Fruit fly (Drosophila melanogaster): ENCODE data around the gene ECSIT.
A peak's percentile ranks its signal among the peaks of the same experiment; 100 is the strongest.

The ECSIT gene

dm6 chr3R:5856215-5856614 is at the start of gene ECSIT, which contains the start of gene disp:
ECSIT (plus strand) TSS chr3R:5856585.
disp (minus strand) TSS chr3R:5856311.
- TF ChIP-seq CG8478 (optimal IDR thresholded peaks at IDR 0.05): no peak
- peak in 1 of 2 experiments; percentile 47 for TF ChIP-seq CTCF (optimal IDR thresholded peaks at IDR 0.05)

dm6 chr3R:5813157-5813659 is 43.2 kb upstream of the ECSIT start, which contains the start of gene CG42675:
CG42675 (plus strand) TSS chr3R:5813609.
- TF ChIP-seq CG8478 (optimal IDR thresholded peaks at IDR 0.05) (no peak), CTCF (optimal IDR thresholded peaks at IDR 0.05) (no peak)

dm6 chr3R:5821243-5821642 is 35.1 kb upstream of the ECSIT start, which contains the start of gene Hpr1:
Hpr1 (minus strand) TSS chr3R:5821440.
- TF ChIP-seq CTCF (optimal IDR thresholded peaks at IDR 0.05) (no peak), CG8478 (optimal IDR thresholded peaks at IDR 0.05) (no peak)

DNA sequence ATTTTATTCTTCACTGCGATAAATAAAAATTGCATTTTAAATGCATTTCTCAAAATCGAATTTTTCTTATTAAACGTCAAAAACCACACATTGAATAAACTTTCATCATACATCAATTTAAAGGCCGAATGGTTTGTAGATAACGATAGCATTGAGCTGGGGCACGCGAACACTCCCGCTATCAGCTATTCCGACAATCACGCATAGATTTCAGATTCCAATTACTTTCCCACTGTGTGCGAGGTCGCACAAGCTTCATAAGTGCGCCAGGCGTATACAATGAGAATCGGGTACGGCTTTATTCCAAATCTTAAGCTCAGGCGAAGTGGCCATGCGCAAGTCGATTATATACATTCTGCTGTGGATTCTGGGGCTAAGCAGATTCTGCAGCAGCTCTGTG is 34.6 kb upstream of the ECSIT start, which contains the start of gene CG46303:
TSS of gene CG46303 (plus strand) at position 223 of the 400 bp plus-strand sequence.
- no peak for TF ChIP-seq CTCF (optimal IDR thresholded peaks at IDR 0.05)
- no peak for TF ChIP-seq CG8478 (optimal IDR thresholded peaks at IDR 0.05)

- TF ChIP-seq CG8478 (optimal IDR thresholded peaks at IDR 0.05): no peak
- no peak for TF ChIP-seq CTCF (optimal IDR thresholded peaks at IDR 0.05)
These were observed 31.9 kb upstream of the ECSIT start, which contains the start of the genes Sec20 and dgrn for dm6 chr3R:5824456-5824855. Sec20 (minus strand) TSS chr3R:5824532. dgrn (plus strand) TSS chr3R:5824615.

DNA sequence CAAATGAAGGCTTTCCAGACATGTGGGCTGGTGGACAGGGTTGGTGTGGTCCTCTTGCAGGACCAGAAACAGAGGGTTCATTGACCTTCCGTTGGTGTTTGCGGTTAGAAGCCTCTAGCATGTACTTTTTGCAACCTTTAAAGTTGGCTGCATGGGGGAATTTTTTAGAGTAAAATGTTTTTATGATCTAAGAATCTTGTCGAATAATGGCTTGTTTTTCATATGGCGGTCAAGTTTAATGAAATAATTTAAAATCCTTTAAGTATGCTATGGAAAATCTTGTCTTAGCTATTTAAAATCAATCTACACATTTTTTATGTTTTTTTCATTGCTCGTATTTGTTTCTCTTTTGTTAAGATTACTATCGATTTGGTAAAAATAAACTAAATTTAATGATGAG is 26.6 kb upstream of the ECSIT start, which contains the start of gene glob3:
TSS of gene glob3 (plus strand) at position 301 of the 400 bp plus-strand sequence.
- TF ChIP-seq CTCF (optimal IDR thresholded peaks at IDR 0.05) (no peak), CG8478 (optimal IDR thresholded peaks at IDR 0.05) (no peak)

- TF ChIP-seq CTCF (optimal IDR thresholded peaks at IDR 0.05): no peak
- no peak for TF ChIP-seq CG8478 (optimal IDR thresholded peaks at IDR 0.05)
These were observed 25.0 kb upstream of the ECSIT start, which contains the start of gene CG1208 for dm6 chr3R:5831339-5831738. CG1208 (plus strand) TSS chr3R:5831639.

dm6 chr3R:5832345-5832981 is 23.9 kb upstream of the ECSIT start:
- TF ChIP-seq CTCF (optimal IDR thresholded peaks at IDR 0.05): no peak
- TF ChIP-seq CG8478 (optimal IDR thresholded peaks at IDR 0.05): no peak

DNA sequence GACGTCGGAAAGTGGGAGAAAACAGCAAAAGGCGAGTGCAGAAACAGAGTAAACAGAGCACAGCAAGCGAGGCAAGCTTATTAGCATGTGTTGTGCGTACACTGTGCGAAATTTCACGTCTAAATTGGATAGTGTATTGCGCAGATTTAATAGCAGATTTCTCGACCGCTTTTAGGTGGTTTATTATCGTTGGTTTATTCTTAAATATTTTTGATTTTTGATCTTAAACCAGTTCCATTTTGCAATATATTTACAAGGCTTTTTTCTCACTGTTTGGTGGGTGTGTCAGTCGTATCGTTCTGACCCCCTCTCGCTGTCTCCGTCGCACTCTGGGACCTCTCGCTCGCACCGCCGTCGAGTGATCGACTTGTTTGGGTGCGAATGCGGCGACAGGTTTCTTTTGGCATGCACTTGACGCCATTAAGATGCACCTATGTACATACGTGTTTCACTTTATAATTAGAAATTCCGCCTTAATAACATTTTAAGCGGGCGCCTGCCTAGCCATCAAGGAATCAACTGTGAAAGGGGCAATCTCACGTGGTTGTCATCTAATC is 22.4 kb upstream of the ECSIT start:
- TF ChIP-seq CTCF (optimal IDR thresholded peaks at IDR 0.05): no peak
- TF ChIP-seq CG8478 (optimal IDR thresholded peaks at IDR 0.05): no peak

- TF ChIP-seq CG8478 (optimal IDR thresholded peaks at IDR 0.05) (no peak), CTCF (optimal IDR thresholded peaks at IDR 0.05) (no peak)
These were observed 19.8 kb upstream of the ECSIT start for dm6 chr3R:5836536-5836935.

DNA sequence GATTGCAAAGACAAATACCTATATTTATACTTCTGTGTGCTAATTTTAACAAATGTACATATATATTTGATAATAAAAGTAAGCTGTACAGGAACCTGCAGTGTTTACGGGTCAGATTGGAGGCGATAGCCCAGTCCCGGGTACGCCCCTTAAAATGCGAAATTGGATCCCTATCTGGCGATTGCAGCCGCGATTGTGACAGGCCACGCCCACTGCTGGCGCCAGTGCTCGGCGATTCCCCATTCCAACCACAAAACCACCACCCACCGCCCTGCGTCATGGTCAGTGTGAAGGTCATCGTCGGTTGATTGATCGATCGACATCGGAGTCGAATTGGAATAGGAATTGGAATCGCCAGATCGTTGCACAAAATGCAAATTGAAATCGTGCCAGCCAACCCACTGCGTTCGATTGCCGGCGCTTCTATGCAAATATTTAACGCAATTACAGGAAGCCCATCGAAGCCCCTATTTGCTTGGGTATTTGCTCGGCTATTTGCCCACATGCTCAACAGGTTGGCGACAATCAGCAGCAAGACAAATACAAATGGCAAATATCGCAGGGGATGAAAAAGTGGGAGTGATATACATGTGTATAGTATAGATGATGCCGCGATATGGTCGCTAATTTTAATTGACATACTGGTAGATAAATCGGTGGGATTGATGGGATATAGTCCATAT is 17.6 kb upstream of the ECSIT start:
- TF ChIP-seq CTCF (optimal IDR thresholded peaks at IDR 0.05) (no peak), CG8478 (optimal IDR thresholded peaks at IDR 0.05) (no peak)

- TF ChIP-seq CG8478 (optimal IDR thresholded peaks at IDR 0.05): no peak
- no peak for TF ChIP-seq CTCF (optimal IDR thresholded peaks at IDR 0.05)
These were observed 15.5 kb upstream of the ECSIT start, which contains the start of gene CG1213 for dm6 chr3R:5840870-5841269. CG1213 (plus strand) TSS chr3R:5841170.

DNA sequence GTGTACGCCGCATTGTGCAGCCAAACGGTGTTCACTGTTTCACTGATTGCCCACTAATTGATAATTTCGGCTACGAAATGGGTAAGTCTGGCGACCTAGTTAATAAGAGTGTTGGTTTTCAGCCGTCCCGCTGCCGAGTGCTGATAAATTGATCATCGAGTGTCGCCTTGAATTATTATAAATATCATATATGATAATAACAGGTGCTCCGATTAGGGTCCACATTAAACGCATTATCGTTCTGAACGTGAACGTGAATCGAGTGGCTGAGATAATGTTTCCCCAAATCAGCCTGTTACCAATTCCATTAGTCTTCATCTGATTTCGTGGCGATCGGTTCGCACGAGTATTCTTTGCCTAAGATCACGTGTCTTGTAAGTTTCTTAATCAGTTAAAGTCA is 15.1 kb upstream of the ECSIT start:
- TF ChIP-seq CTCF (optimal IDR thresholded peaks at IDR 0.05): no peak
- TF ChIP-seq CG8478 (optimal IDR thresholded peaks at IDR 0.05): no peak

DNA sequence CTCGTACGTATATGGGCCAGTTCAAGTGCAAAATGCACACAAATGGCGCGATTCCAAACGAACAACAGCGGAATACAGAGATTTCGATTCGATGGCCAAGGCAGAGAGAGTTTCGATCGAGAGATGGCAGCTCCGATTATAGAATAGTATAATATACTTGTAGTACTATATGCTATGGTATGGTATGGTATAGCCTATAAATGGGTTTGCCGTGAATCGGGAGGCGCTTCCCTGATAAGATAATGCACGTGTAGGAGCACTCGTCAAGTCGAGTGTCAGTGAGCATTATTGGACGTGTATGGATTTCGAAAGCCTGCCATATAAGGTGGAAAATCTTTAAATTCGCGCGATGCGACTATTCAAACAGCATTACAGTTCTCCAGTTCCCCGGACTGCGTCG is 12.9 kb upstream of the ECSIT start:
- TF ChIP-seq CG8478 (optimal IDR thresholded peaks at IDR 0.05) (no peak), CTCF (optimal IDR thresholded peaks at IDR 0.05) (no peak)

dm6 chr3R:5846570-5847270 is 9.7 kb upstream of the ECSIT start, which contains the start of gene CG14676:
CG14676 (plus strand) TSS chr3R:5847220.
- TF ChIP-seq CG8478 (optimal IDR thresholded peaks at IDR 0.05) (no peak), CTCF (optimal IDR thresholded peaks at IDR 0.05) (no peak)
